Worm (Caenorhabditis elegans): Measurements from ENCODE around the gene fli-1.

fli-1 gene

ce11 chrIII:8658367-8658761, 25.2 kb downstream of the fli-1 start:
- TF ChIP-seq pha-4 (tag; optimal IDR thresholded peaks at IDR 0.05) (no peak), tbx-8 (GFP tag; optimal IDR thresholded peaks at IDR 0.05) (no peak), unc-62 (GFP tag; optimal IDR thresholded peaks at IDR 0.05) (peak; percentile 97), hlh-1 (tag; optimal IDR thresholded peaks at IDR 0.05) (peak; percentile 38), nhr-237 (tag; optimal IDR thresholded peaks at IDR 0.05) (peak; percentile 43), unc-120 (tag; optimal IDR thresholded peaks at IDR 0.05; ENCODE audit: poor library complexity, severe bottlenecking) (peak; percentile 59), mep-1 (tag; optimal IDR thresholded peaks at IDR 0.05) (peak; percentile 46), ces-1 (GFP tag; optimal IDR thresholded peaks at IDR 0.05) (peak; percentile 48), elt-3 (tag; optimal IDR thresholded peaks at IDR 0.05) (peak; percentile 21), zip-8 (tag; optimal IDR thresholded peaks at IDR 0.05) (no peak), ceh-43 (GFP tag; optimal IDR thresholded peaks at IDR 0.05) (no peak)

ce11 chrIII:8657676-8658366, 25.7 kb downstream of the fli-1 start:
- TF ChIP-seq elt-1 (tag; optimal IDR thresholded peaks at IDR 0.05; ENCODE audit: borderline replicate concordance, insufficient read depth) (no peak), unc-62 (GFP tag; optimal IDR thresholded peaks at IDR 0.05) (no peak), nhr-12 (tag; optimal IDR thresholded peaks at IDR 0.05) (no peak), ceh-83 (GFP tag; optimal IDR thresholded peaks at IDR 0.05) (no peak), unc-39 (tag; optimal IDR thresholded peaks at IDR 0.05) (no peak), hlh-1 (tag; optimal IDR thresholded peaks at IDR 0.05) (no peak), lin-32 (GFP tag; optimal IDR thresholded peaks at IDR 0.05) (no peak), lsy-2 (tag; optimal IDR thresholded peaks at IDR 0.05) (no peak), elt-3 (tag; optimal IDR thresholded peaks at IDR 0.05) (no peak), flh-1 (GFP tag; optimal IDR thresholded peaks at IDR 0.05) (no peak), tbx-8 (GFP tag; optimal IDR thresholded peaks at IDR 0.05) (no peak), sem-2 (GFP tag; optimal IDR thresholded peaks at IDR 0.05) (no peak), lin-13 (tag; optimal IDR thresholded peaks at IDR 0.05) (no peak), nhr-76 (tag; optimal IDR thresholded peaks at IDR 0.05) (no peak), mep-1 (tag; optimal IDR thresholded peaks at IDR 0.05) (no peak), snpc-4 (tag; optimal IDR thresholded peaks at IDR 0.05) (no peak), ceh-39 (tag; optimal IDR thresholded peaks at IDR 0.05) (no peak), mls-2 (tag; optimal IDR thresholded peaks at IDR 0.05) (no peak), zip-8 (tag; optimal IDR thresholded peaks at IDR 0.05) (no peak)

ce11 chrIII:8656957-8657356, 26.6 kb downstream of the fli-1 start:
- TF ChIP-seq mab-5 (tag; optimal IDR thresholded peaks at IDR 0.05), result no peak
- no peak for TF ChIP-seq mep-1 (tag; optimal IDR thresholded peaks at IDR 0.05)
- no peak for TF ChIP-seq ceh-83 (GFP tag; optimal IDR thresholded peaks at IDR 0.05)
- TF ChIP-seq elt-1 (tag; optimal IDR thresholded peaks at IDR 0.05; ENCODE audit: borderline replicate concordance, insufficient read depth), result no peak
- TF ChIP-seq sem-2 (GFP tag; optimal IDR thresholded peaks at IDR 0.05), result no peak
- TF ChIP-seq ztf-11 (tag; optimal IDR thresholded peaks at IDR 0.05), result no peak
- TF ChIP-seq cnd-1 (tag; optimal IDR thresholded peaks at IDR 0.05), result no peak
- no peak for TF ChIP-seq unc-39 (tag; optimal IDR thresholded peaks at IDR 0.05)
- no peak for TF ChIP-seq drap-1 (GFP tag; optimal IDR thresholded peaks at IDR 0.05)
- no peak for TF ChIP-seq blmp-1 (tag; optimal IDR thresholded peaks at IDR 0.05)
- no peak for TF ChIP-seq nhr-2 (tag; optimal IDR thresholded peaks at IDR 0.05)

ce11 chrIII:8656055-8656454, 27.5 kb downstream of the fli-1 start:
- TF ChIP-seq lin-13 (tag; optimal IDR thresholded peaks at IDR 0.05) (no peak), drap-1 (GFP tag; optimal IDR thresholded peaks at IDR 0.05) (no peak), ceh-39 (tag; optimal IDR thresholded peaks at IDR 0.05) (no peak)

- TF ChIP-seq mls-2 (tag; optimal IDR thresholded peaks at IDR 0.05) (no peak), M03D4.4 (tag; optimal IDR thresholded peaks at IDR 0.05) (no peak), lin-32 (GFP tag; optimal IDR thresholded peaks at IDR 0.05) (no peak)
Measured at ce11 chrIII:8655412-8655811, 28.1 kb downstream of the fli-1 start.
